Fruit fly (Drosophila melanogaster) whole organism, embryonic: ENCODE results near the gene awd.

Experiments
- B-H2 ChIP-seq: fragments of 200-800 bp; sonication (Bioruptor generic); optimal IDR thresholded peaks from 2 replicates; lab custom pipeline; 2018; ENCODE audit warnings: missing biosample characterization, mild to moderate bottlenecking, missing genetic modification characterization
- CG10321 ChIP-seq: fragments of 200-800 bp; sonication (Bioruptor generic); IDR thresholded peaks from 2 replicates; pipeline ENCODE4 v1.3.6; 2022; ENCODE audit warnings: missing biosample characterization, missing genetic modification characterization
- CG10431 ChIP-seq: fragments of 200-800 bp; sonication (Bioruptor generic); optimal IDR thresholded peaks from 3 replicates; lab custom pipeline; 2018; ENCODE audit warnings: missing biosample characterization, mild to moderate bottlenecking, missing genetic modification characterization
- CG10565 ChIP-seq: fragments of 200-800 bp; sonication (Bioruptor generic); optimal IDR thresholded peaks from 3 replicates; lab custom pipeline; 2016; ENCODE audit warnings: missing biosample characterization, mild to moderate bottlenecking, missing genetic modification characterization
- CG12071 ChIP-seq: fragments of 200-800 bp; sonication (Bioruptor generic); optimal IDR thresholded peaks from 3 replicates; lab custom pipeline; 2018; ENCODE audit warnings: missing biosample characterization, mild to moderate bottlenecking, missing genetic modification characterization
- CG12219 ChIP-seq: fragments of 200-800 bp; sonication (Bioruptor generic); optimal IDR thresholded peaks from 3 replicates; lab custom pipeline; 2018; ENCODE audit warnings: missing biosample characterization, mild to moderate bottlenecking, missing genetic modification characterization
- CG12236 ChIP-seq: fragments of 200-800 bp; sonication (Bioruptor generic); optimal IDR thresholded peaks from 2 replicates; lab custom pipeline; 2016; ENCODE audit warnings: missing biosample characterization, missing genetic modification characterization
- CG12942 ChIP-seq: fragments of 200-800 bp; sonication (Bioruptor generic); optimal IDR thresholded peaks from 3 replicates; lab custom pipeline; 2016; ENCODE audit warnings: missing biosample characterization, missing genetic modification characterization
- CG14860 ChIP-seq: fragments of 200-800 bp; sonication (Bioruptor generic); IDR thresholded peaks from 3 replicates; pipeline ENCODE4 v1.3.6; 2022; ENCODE audit warnings: missing biosample characterization, missing genetic modification characterization; ENCODE audit not compliant: partially characterized antibody
- CG30403 ChIP-seq: fragments of 200-800 bp; sonication (Bioruptor generic); optimal IDR thresholded peaks from 3 replicates; lab custom pipeline; 2016; ENCODE audit warnings: missing biosample characterization, missing genetic modification characterization
- CG33213 ChIP-seq: fragments of 200-800 bp; sonication (Bioruptor generic); optimal IDR thresholded peaks from 3 replicates; lab custom pipeline; 2016; ENCODE audit warnings: missing biosample characterization, missing genetic modification characterization
- CG4707 ChIP-seq: fragments of 200-800 bp; sonication (Bioruptor generic); optimal IDR thresholded peaks from 2 replicates; lab custom pipeline; 2018; ENCODE audit warnings: missing biosample characterization, mild to moderate bottlenecking, missing genetic modification characterization, moderate library complexity
- CG4854 ChIP-seq: fragments of 200-800 bp; sonication (Bioruptor generic); optimal IDR thresholded peaks from 2 replicates; lab custom pipeline; 2016; ENCODE audit warnings: missing biosample characterization, missing genetic modification characterization, inconsistent platforms
- CG5953 ChIP-seq: fragments of 200-800 bp; sonication (Bioruptor generic); IDR thresholded peaks from 2 replicates; pipeline ENCODE4 v1.3.6; 2022; ENCODE audit warnings: missing biosample characterization, missing genetic modification characterization
- CG6175 ChIP-seq: fragments of 200-800 bp; sonication (Bioruptor generic); IDR thresholded peaks from 3 replicates; pipeline ENCODE4 v1.3.6; 2022; ENCODE audit warnings: missing biosample characterization, missing genetic modification characterization
- CG6689 ChIP-seq: fragments of 200-800 bp; sonication (Bioruptor generic); IDR thresholded peaks from 2 replicates; pipeline ENCODE4 v1.3.6; 2022; ENCODE audit warnings: missing biosample characterization, missing genetic modification characterization
- CG7556 ChIP-seq: fragments of 200-800 bp; sonication (Bioruptor generic); optimal IDR thresholded peaks from 2 replicates; lab custom pipeline; 2017; ENCODE audit warnings: missing biosample characterization, mild to moderate bottlenecking, missing genetic modification characterization
- CG8290 ChIP-seq, 3 experiments: fragments of 200-800 bp; sonication (Bioruptor generic); optimal IDR thresholded peaks; 2 replicates each; lab custom pipeline; 2016 to 2019; ENCODE audit warnings: missing biosample characterization in 3 of 3, missing genetic modification characterization in 3 of 3, mild to moderate bottlenecking in 2 of 3, moderate library complexity in 1 of 3
- CG9797 ChIP-seq: fragments of 200-800 bp; sonication (Bioruptor generic); optimal IDR thresholded peaks from 3 replicates; lab custom pipeline; 2018; ENCODE audit warnings: missing biosample characterization, mild to moderate bottlenecking, missing genetic modification characterization
- Camta ChIP-seq: fragments of 200-800 bp; sonication (Bioruptor generic); optimal IDR thresholded peaks from 2 replicates; lab custom pipeline; 2016; ENCODE audit warnings: missing biosample characterization, missing genetic modification characterization
- Dfd ChIP-seq, 2 experiments: fragments of >200 bp; optimal IDR thresholded peaks; 2 replicates each; lab custom pipeline; 2017; ENCODE audit warnings: missing biosample characterization in 2 of 2, missing genetic modification characterization in 2 of 2
- Dll ChIP-seq: fragments of 200-800 bp; sonication (Bioruptor generic); IDR thresholded peaks from 4 replicates; pipeline ENCODE4 v1.3.6; 2022; ENCODE audit warnings: missing biosample characterization, missing genetic modification characterization; ENCODE audit not compliant: partially characterized antibody
- Hmr ChIP-seq: fragments of 200-800 bp; sonication (Bioruptor generic); optimal IDR thresholded peaks from 3 replicates; lab custom pipeline; 2017; ENCODE audit warnings: mild to moderate bottlenecking, missing biosample characterization, missing genetic modification reagents, missing genetic modification characterization
- MESR4 ChIP-seq: fragments of 200-800 bp; sonication (Bioruptor generic); optimal IDR thresholded peaks from 2 replicates; lab custom pipeline; 2018; ENCODE audit warnings: missing biosample characterization, mild to moderate bottlenecking, missing genetic modification characterization, moderate library complexity
- MTF-1 ChIP-seq: fragments of 200-800 bp; sonication (Bioruptor generic); optimal IDR thresholded peaks from 2 replicates; lab custom pipeline; 2018; ENCODE audit warnings: missing biosample characterization, mild to moderate bottlenecking, missing genetic modification characterization, borderline replicate concordance
- NK7.1 ChIP-seq: fragments of 200-800 bp; sonication (Bioruptor generic); optimal IDR thresholded peaks from 3 replicates; lab custom pipeline; 2016; ENCODE audit warnings: missing biosample characterization, missing genetic modification characterization
- Ravus ChIP-seq: fragments of 200-800 bp; sonication (Bioruptor generic); IDR thresholded peaks from 2 replicates; pipeline ENCODE4 v1.3.6; 2022; ENCODE audit warnings: missing biosample characterization, missing genetic modification characterization
- Side ChIP-seq: fragments of 200-800 bp; sonication (Bioruptor generic); optimal IDR thresholded peaks from 2 replicates; lab custom pipeline; 2016; ENCODE audit warnings: missing biosample characterization, missing genetic modification characterization
- Sry-β ChIP-seq: fragments of 200-800 bp; sonication (Bioruptor generic); optimal IDR thresholded peaks from 2 replicates; lab custom pipeline; 2018; ENCODE audit warnings: missing biosample characterization, mild to moderate bottlenecking, missing genetic modification characterization, moderate library complexity
- ap ChIP-seq: fragments of 200-800 bp; sonication (Bioruptor generic); IDR thresholded peaks from 2 replicates; pipeline ENCODE4 v1.3.6; 2022; ENCODE audit warnings: missing biosample characterization, missing genetic modification characterization
- da ChIP-seq: fragments of 200-800 bp; sonication (Bioruptor generic); optimal IDR thresholded peaks from 2 replicates; lab custom pipeline; 2016; ENCODE audit warnings: missing biosample characterization, missing genetic modification characterization
- dpn ChIP-seq, 2 experiments: fragments of 200-800 bp; sonication (Bioruptor generic); optimal IDR thresholded peaks; 3 replicates each; lab custom pipeline; 2016; ENCODE audit warnings: missing biosample characterization in 2 of 2, missing genetic modification characterization in 2 of 2
- ems ChIP-seq: fragments of 200-800 bp; sonication (Bioruptor generic); optimal IDR thresholded peaks from 3 replicates; lab custom pipeline; 2016; ENCODE audit warnings: missing biosample characterization, missing genetic modification characterization
- fd64A ChIP-seq: fragments of 200-800 bp; sonication (Bioruptor generic); optimal IDR thresholded peaks from 3 replicates; lab custom pipeline; 2018; ENCODE audit warnings: missing biosample characterization, mild to moderate bottlenecking, missing genetic modification characterization
- gcm2 ChIP-seq: fragments of 200-800 bp; sonication (Bioruptor generic); optimal IDR thresholded peaks from 2 replicates; lab custom pipeline; 2016; ENCODE audit warnings: missing biosample characterization, missing genetic modification characterization
- gfzf ChIP-seq: fragments of 200-800 bp; sonication (Bioruptor generic); optimal IDR thresholded peaks from 2 replicates; lab custom pipeline; 2016; ENCODE audit warnings: missing biosample characterization, mild to moderate bottlenecking, missing genetic modification characterization, moderate library complexity
- gro ChIP-seq: fragments of 200-800 bp; sonication (Bioruptor generic); optimal IDR thresholded peaks from 2 replicates; lab custom pipeline; 2016; ENCODE audit warnings: missing biosample characterization, missing genetic modification characterization
- jing ChIP-seq: fragments of 200-800 bp; sonication (Bioruptor generic); optimal IDR thresholded peaks from 2 replicates; lab custom pipeline; 2018; ENCODE audit warnings: missing biosample characterization, mild to moderate bottlenecking, missing genetic modification characterization
- knrl ChIP-seq: fragments of 200-800 bp; sonication (Bioruptor generic); IDR thresholded peaks from 3 replicates; pipeline ENCODE4 v1.3.6; 2022; ENCODE audit warnings: missing biosample characterization, missing genetic modification characterization; ENCODE audit not compliant: partially characterized antibody
- peb ChIP-seq: fragments of 200-800 bp; sonication (Bioruptor generic); IDR thresholded peaks from 2 replicates; pipeline ENCODE4 v1.3.6; 2022; ENCODE audit warnings: missing biosample characterization, missing genetic modification characterization
- pnt ChIP-seq: fragments of 200-800 bp; sonication (Bioruptor generic); optimal IDR thresholded peaks from 3 replicates; lab custom pipeline; 2016; ENCODE audit warnings: missing biosample characterization, missing genetic modification characterization
- scrt ChIP-seq: fragments of 200-800 bp; sonication (Bioruptor generic); optimal IDR thresholded peaks from 2 replicates; lab custom pipeline; 2018; ENCODE audit warnings: missing biosample characterization, mild to moderate bottlenecking, missing genetic modification characterization, moderate library complexity
- sima ChIP-seq: fragments of 200-800 bp; sonication (Bioruptor generic); optimal IDR thresholded peaks from 2 replicates; lab custom pipeline; 2016; ENCODE audit warnings: missing biosample characterization, missing genetic modification characterization
- tx ChIP-seq: fragments of 200-800 bp; sonication (Bioruptor generic); optimal IDR thresholded peaks from 2 replicates; lab custom pipeline; 2016; ENCODE audit warnings: missing biosample characterization, missing genetic modification characterization

The awd gene

DNA sequence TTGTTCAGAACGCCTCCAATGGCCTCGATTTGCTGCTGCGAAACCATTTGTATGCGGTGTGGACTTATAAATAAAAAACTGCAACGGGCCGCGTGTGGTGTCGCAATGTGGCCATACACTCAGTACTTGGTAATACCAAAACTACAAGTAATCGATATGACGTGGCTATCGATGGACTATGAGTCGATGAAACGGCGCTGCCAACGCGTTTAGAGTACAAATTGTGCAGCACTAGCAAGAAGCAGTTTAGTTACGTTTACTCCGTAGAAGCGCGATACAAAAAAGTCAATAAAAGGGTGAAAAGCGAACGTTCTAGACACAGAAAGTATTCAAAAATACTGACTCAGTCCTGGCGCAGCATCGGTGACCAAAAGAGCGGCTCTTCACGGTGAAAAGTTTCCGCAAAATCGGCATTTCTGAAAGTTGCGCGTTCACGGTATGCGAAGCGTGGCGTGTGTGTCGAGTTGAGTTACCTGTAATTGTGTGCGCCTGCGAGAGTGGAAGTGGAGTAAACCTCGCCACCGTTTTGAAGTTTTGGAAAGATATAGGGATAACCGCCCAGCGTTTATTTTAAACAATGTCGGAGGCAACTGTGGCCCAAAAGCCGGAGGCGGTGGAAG, 1.7 kb upstream of the awd start, which contains the start of the genes nero and CG1910 (continued):
- no peak for TF ChIP-seq Hmr (GFP tag; lab: Kevin White, UChicago)
- TF ChIP-seq gcm2 (GFP tag; lab: Kevin White, UChicago) = no peak
- peak; percentile 33 for TF ChIP-seq gro (GFP tag; lab: Kevin White, UChicago)
- TF ChIP-seq ems (GFP tag; lab: Kevin White, UChicago) = no peak
- no peak for TF ChIP-seq Camta
- peak; percentile 92 for TF ChIP-seq gfzf (GFP tag; lab: Kevin White, UChicago)
- TF ChIP-seq CG7556 (GFP tag; lab: Kevin White, UChicago) = no peak
- peak; percentile 42 for TF ChIP-seq CG33213 (GFP tag; lab: Kevin White, UChicago)
- TF ChIP-seq Dfd (GFP tag; optimal IDR thresholded peaks at IDR 0.05; lab: Kevin White, UChicago) = no peak
- no peak for TF ChIP-seq Ravus
- no peak for TF ChIP-seq da (GFP tag; lab: Kevin White, UChicago)
- TF ChIP-seq CG6175 (GFP tag; lab: Robert Waterston, UW) = no peak
- no peak for TF ChIP-seq fd64A
- peak; percentile 93 for TF ChIP-seq CG9797
- no peak for TF ChIP-seq scrt (GFP tag; lab: Kevin White, UChicago)
- TF ChIP-seq sima (GFP tag; lab: Kevin White, UChicago) = no peak
- TF ChIP-seq Side = no peak
- no peak for TF ChIP-seq NK7.1 (GFP tag; lab: Kevin White, UChicago)
- TF ChIP-seq pnt (GFP tag; lab: Kevin White, UChicago) = no peak
- TF ChIP-seq CG12236 = no peak
- no peak for TF ChIP-seq CG5953
- TF ChIP-seq CG4854 (GFP tag; lab: Kevin White, UChicago) = no peak
- TF ChIP-seq MESR4 (GFP tag; lab: Kevin White, UChicago) = peak; percentile 77
- TF ChIP-seq CG10431 (GFP tag; lab: Kevin White, UChicago) = no peak
- no peak for TF ChIP-seq MTF-1 (GFP tag; lab: Kevin White, UChicago)
- no peak for TF ChIP-seq knrl (GFP tag; lab: Robert Waterston, UW)
- peak; percentile 9 for TF ChIP-seq CG30403 (GFP tag; lab: Kevin White, UChicago)
- TF ChIP-seq dpn (GFP tag; optimal IDR thresholded peaks at IDR 0.05; lab: Kevin White, UChicago) = peak in 1 of 2 experiments; percentile 39
- TF ChIP-seq jing (GFP tag; lab: Kevin White, UChicago) = no peak
- TF ChIP-seq ap (GFP tag; lab: Robert Waterston, UW) = no peak
- no peak for TF ChIP-seq CG6689 (GFP tag; lab: Robert Waterston, UW)
- TF ChIP-seq CG10321 = no peak
- TF ChIP-seq B-H2 = peak; percentile 27
- no peak for TF ChIP-seq tx
- peak; percentile 84 for TF ChIP-seq Sry-β
- no peak for TF ChIP-seq Dll (GFP tag; lab: Robert Waterston, UW)
- no peak for TF ChIP-seq CG12071 (GFP tag; lab: Kevin White, UChicago)
- TF ChIP-seq CG8290 (GFP tag; optimal IDR thresholded peaks at IDR 0.05; lab: Kevin White, UChicago) = peak; percentile 15
- peak in 1 of 2 experiments; percentile 77 for TF ChIP-seq CG8290 (tag; optimal IDR thresholded peaks at IDR 0.05; lab: Kevin White, UChicago)
- no peak for TF ChIP-seq CG10565 (GFP tag; lab: Kevin White, UChicago)
- TF ChIP-seq CG12942 (GFP tag; lab: Kevin White, UChicago) = no peak
- no peak for TF ChIP-seq CG4707 (GFP tag; lab: Kevin White, UChicago)
- no peak for TF ChIP-seq CG14860
- no peak for TF ChIP-seq CG12219 (GFP tag; lab: Kevin White, UChicago)
- no peak for TF ChIP-seq peb (GFP tag; lab: Robert Waterston, UW)
